Worm (Caenorhabditis elegans): ENCODE data around the gene ZK353.2.

DNA sequence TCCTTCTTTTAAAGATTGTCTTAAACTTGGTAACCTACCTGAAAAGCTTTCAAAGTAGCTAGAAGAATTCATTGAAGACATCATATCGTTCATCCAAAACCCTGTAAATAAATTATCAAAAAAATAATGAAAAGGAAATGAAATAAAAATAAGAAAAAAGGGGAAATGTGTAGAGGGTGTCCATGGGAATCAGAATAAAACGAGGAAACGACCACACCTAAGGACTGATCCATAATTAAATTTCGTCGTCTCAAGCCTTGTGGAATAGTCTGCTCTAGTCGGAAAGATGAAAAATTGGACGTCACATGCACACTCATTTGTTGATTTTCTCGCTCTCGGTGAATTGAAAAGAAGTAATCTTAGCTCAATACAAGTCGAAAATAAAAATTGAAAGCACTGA, 36.6 kb downstream of the ZK353.2 start, which contains the start of gene ZK1236.9:
- no peak for TF ChIP-seq ama-1 (optimal IDR thresholded peaks at IDR 0.05)
- no peak for TF ChIP-seq ceh-36 (tag; optimal IDR thresholded peaks at IDR 0.05)
